Worm (Caenorhabditis elegans): ENCODE results near the gene fbxb-76.
"Not testable (repeated sequence)": the region's sequence is repeated elsewhere in the genome, so short reads cannot be mapped to it uniquely, and the experiment has no call there.

The fbxb-76 gene

ce11 chrIV:11379254-11379653 is at the start of gene fbxb-76:
TSS of gene fbxb-76 (minus strand) at chrIV:11379354.
- TF ChIP-seq ttx-3 (tag; optimal IDR thresholded peaks at IDR 0.05) (no peak), elt-2 (tag; optimal IDR thresholded peaks at IDR 0.05) (no peak), ceh-30 (tag; optimal IDR thresholded peaks at IDR 0.05) (no peak)

DNA sequence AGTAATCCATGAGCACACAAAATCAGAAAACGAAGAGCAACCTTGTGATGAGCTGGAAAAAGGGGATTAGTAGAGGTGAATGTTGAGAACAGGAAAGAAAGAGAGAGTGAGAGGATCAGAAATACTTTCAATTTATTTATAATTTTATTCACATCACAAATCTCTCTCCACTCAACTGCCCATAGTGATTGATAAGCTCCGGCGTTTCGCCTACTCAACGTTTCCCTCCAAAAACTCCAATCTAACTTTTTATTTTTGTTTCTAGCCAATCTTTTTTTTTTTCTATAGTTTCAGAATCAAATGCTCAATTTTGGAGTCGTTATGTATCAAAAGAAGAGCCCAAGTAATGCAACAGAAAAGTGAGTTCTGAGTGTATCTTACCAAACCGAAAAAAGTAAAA is 46.3 kb upstream of the fbxb-76 start, which contains the start of gene kin-4:
kin-4 (plus strand) TSS at position 301 of the 400 bp plus-strand sequence.
- TF ChIP-seq eyg-1 (tag; optimal IDR thresholded peaks at IDR 0.05) = no peak
- TF ChIP-seq ztf-16 (tag; optimal IDR thresholded peaks at IDR 0.05) = no peak
- TF ChIP-seq nfya-1 (tag; optimal IDR thresholded peaks at IDR 0.05) = no peak
- TF ChIP-seq che-1 (tag; optimal IDR thresholded peaks at IDR 0.05) = no peak
- TF ChIP-seq sox-2 (GFP tag; IDR thresholded peaks at IDR 0.05) = no peak
- TF ChIP-seq elt-2 (tag; optimal IDR thresholded peaks at IDR 0.05) = no peak
- TF ChIP-seq K02D7.2 (tag; optimal IDR thresholded peaks at IDR 0.05) = no peak
- TF ChIP-seq sdc-2 (tag; optimal IDR thresholded peaks at IDR 0.05) = no peak
- no peak for TF ChIP-seq npax-4 (tag; optimal IDR thresholded peaks at IDR 0.05)
- TF ChIP-seq ahr-1 (tag; optimal IDR thresholded peaks at IDR 0.05) = no peak
- no peak for TF ChIP-seq sox-4 (tag; optimal IDR thresholded peaks at IDR 0.05)
- TF ChIP-seq K09A11.1 (tag; optimal IDR thresholded peaks at IDR 0.05; ENCODE audit: insufficient read depth) = no peak
- TF ChIP-seq ceh-2 (tag; optimal IDR thresholded peaks at IDR 0.05) = no peak
- TF ChIP-seq Y22D7AL.16 (tag; optimal IDR thresholded peaks at IDR 0.05) = no peak
- no peak for TF ChIP-seq syd-9 (tag; optimal IDR thresholded peaks at IDR 0.05)
- no peak for TF ChIP-seq ceh-31 (tag; optimal IDR thresholded peaks at IDR 0.05)
- TF ChIP-seq nhr-232 (tag; optimal IDR thresholded peaks at IDR 0.05) = no peak
- TF ChIP-seq C38D4.7 (GFP tag; optimal IDR thresholded peaks at IDR 0.05) = no peak
- no peak for TF ChIP-seq zip-5 (tag; optimal IDR thresholded peaks at IDR 0.05)

DNA sequence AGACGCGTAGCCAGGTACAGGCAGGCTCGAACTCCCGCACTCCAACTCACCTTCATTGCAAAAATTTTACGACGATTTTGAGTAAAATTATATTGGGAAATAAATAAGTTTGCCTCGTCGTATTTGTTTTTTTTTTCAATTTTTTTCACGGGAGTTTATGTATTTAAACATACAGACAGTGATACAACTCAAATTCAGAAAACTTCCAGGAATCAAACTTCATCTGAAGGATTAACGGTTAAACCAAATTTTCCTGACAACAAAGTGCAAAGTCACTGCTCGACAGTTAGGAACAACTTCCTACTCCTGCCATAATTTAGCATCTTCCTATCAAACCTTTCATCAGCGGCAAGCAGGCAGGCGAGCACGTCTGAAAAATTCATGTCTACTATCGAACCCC is 45.7 kb upstream of the fbxb-76 start, which contains the start of gene F22B3.8:
F22B3.8 (minus strand) TSS at position 101 of the 400 bp plus-strand sequence.
- TF ChIP-seq fax-1 (tag; optimal IDR thresholded peaks at IDR 0.05) (no peak), K02D7.2 (tag; optimal IDR thresholded peaks at IDR 0.05) (no peak), fkh-10 (GFP tag; optimal IDR thresholded peaks at IDR 0.05) (no peak), Y22D7AL.16 (tag; optimal IDR thresholded peaks at IDR 0.05) (no peak), hlh-30 (tag; optimal IDR thresholded peaks at IDR 0.05; ENCODE audit: insufficient read depth) (no peak), hlh-13 (GFP tag; optimal IDR thresholded peaks at IDR 0.05) (no peak), nhr-11 (tag; optimal IDR thresholded peaks at IDR 0.05) (no peak), ceh-14 (tag; optimal IDR thresholded peaks at IDR 0.05) (no peak), pqm-1 (tag; optimal IDR thresholded peaks at IDR 0.05) (no peak), ahr-1 (tag; optimal IDR thresholded peaks at IDR 0.05) (no peak), ama-1 (optimal IDR thresholded peaks at IDR 0.05) (no peak)

DNA sequence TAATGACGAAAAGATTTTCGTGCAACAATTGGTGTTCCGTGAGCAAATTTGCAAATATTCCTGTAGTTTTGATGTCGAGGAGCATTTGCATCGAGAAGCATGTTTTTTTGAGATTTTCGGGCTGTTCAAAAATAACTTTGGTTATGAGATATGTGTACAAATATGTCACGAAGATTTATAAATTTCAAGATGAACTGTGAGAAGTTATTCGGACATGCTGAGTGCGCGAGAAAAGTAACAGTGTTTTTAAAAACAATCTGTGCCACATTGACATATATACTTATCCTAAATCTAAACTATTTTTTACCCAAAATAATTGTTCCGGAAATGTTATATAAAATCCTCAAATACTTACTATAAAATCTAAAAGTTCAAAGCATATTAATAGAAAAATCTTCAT is 42.5 kb upstream of the fbxb-76 start, which contains the start of gene F22B3.7:
F22B3.7 (minus strand) TSS at position 101 of the 400 bp plus-strand sequence.
- TF ChIP-seq madf-2 (tag; optimal IDR thresholded peaks at IDR 0.05) (no peak), ttx-3 (tag; optimal IDR thresholded peaks at IDR 0.05) (no peak), ceh-18 (tag; optimal IDR thresholded peaks at IDR 0.05) (no peak), elt-4 (tag; optimal IDR thresholded peaks at IDR 0.05) (no peak), hlh-13 (GFP tag; optimal IDR thresholded peaks at IDR 0.05) (no peak), unc-55 (GFP tag; optimal IDR thresholded peaks at IDR 0.05) (no peak), ceh-24 (tag; optimal IDR thresholded peaks at IDR 0.05) (no peak)

DNA sequence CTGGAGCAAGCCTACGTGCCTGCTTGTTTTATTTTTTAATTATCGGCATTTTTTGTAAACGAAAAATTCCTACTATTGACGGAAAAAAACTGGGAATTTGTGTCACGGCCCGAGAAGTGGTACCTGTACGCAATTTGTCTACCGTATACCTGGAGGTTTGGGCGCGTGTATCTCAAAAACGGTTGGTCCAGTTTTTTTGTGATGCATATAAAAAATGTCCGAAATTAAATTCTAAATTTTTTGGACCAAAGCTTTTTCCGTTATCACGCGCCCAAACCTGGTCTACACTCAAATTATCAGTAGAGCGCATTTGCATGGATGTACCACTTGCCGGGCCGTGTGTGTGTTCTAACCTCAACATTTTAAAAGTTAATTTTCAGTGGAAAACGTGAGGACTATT is 37.6 kb upstream of the fbxb-76 start, which contains the start of gene F22B3.5:
F22B3.5 (minus strand) TSS at position 101 of the 400 bp plus-strand sequence.
- not testable (repeated sequence) for TF ChIP-seq zip-5 (tag; optimal IDR thresholded peaks at IDR 0.05); nfya-1 (tag; optimal IDR thresholded peaks at IDR 0.05); hlh-30 (tag; optimal IDR thresholded peaks at IDR 0.05; ENCODE audit: insufficient read depth)
